Fruit fly (Drosophila melanogaster) whole organism, wandering third instar larva: Measurements from ENCODE around the gene CG7512.
A peak's percentile ranks its signal among the peaks of the same experiment; 100 is the strongest.

ENCODE experiments used
- Abd-B ChIP-seq: fragments of >200 bp; optimal IDR thresholded peaks from 2 replicates; lab custom pipeline; 2017; ENCODE audit warnings: missing biosample characterization, missing genetic modification characterization
- Dfd ChIP-seq: fragments of >200 bp; optimal IDR thresholded peaks from 2 replicates; lab custom pipeline; 2017; ENCODE audit warnings: missing biosample characterization, missing genetic modification characterization
- Dif ChIP-seq: fragments of 200-275, 200-300 bp; sonication (Bioruptor generic); optimal IDR thresholded peaks from 2 replicates; lab custom pipeline; 2018; ENCODE audit warnings: missing biosample characterization, missing genetic modification characterization; ENCODE audit not compliant: partially characterized antibody
- GATAd ChIP-seq: sonication (Bioruptor generic); optimal IDR thresholded peaks from 2 replicates; lab custom pipeline; 2016; ENCODE audit warnings: missing biosample characterization, missing genetic modification characterization
- HLH106 ChIP-seq: fragments of 200-800 bp; optimal IDR thresholded peaks from 3 replicates; lab custom pipeline; 2019; ENCODE audit warnings: missing biosample characterization, mild to moderate bottlenecking, missing genetic modification characterization, moderate library complexity
- Hnf4 ChIP-seq: fragments of 200-800 bp; sonication (Bioruptor generic); optimal IDR thresholded peaks from 2 replicates; lab custom pipeline; 2016; ENCODE audit warnings: missing biosample characterization, mild to moderate bottlenecking, missing genetic modification characterization
- Hr78 ChIP-seq: fragments of >200 bp; optimal IDR thresholded peaks from 2 replicates; lab custom pipeline; 2017; ENCODE audit warnings: missing biosample characterization, missing genetic modification characterization
- Hr83 ChIP-seq: fragments of 200-300 bp; sonication (Bioruptor generic); optimal IDR thresholded peaks from 2 replicates; lab custom pipeline; 2016; ENCODE audit warnings: missing biosample characterization, mild to moderate bottlenecking, missing genetic modification characterization, moderate library complexity; ENCODE audit not compliant: poor library complexity, severe bottlenecking
- Jra ChIP-seq: sonication (Bioruptor generic); optimal IDR thresholded peaks from 2 replicates; lab custom pipeline; 2016; ENCODE audit warnings: missing biosample characterization, missing genetic modification characterization
- Mio ChIP-seq: sonication (Bioruptor generic); optimal IDR thresholded peaks from 2 replicates; lab custom pipeline; 2016; ENCODE audit warnings: missing biosample characterization, missing genetic modification characterization
- Myc ChIP-seq: fragments of >200 bp; optimal IDR thresholded peaks from 2 replicates; lab custom pipeline; 2017
- N ChIP-seq: fragments of >200 bp; optimal IDR thresholded peaks from 2 replicates; lab custom pipeline; 2018; ENCODE audit warnings: missing biosample characterization, missing external identifiers, missing genetic modification characterization
- OdsH ChIP-seq: fragments of 200-800 bp; sonication (Bioruptor generic); optimal IDR thresholded peaks from 2 replicates; lab custom pipeline; 2016; ENCODE audit warnings: missing biosample characterization, mild to moderate bottlenecking, missing genetic modification characterization
- Rel ChIP-seq, 2 experiments: fragments of 200-800 bp; sonication (Bioruptor generic) in 1 of 2; optimal IDR thresholded peaks; 2 replicates in 1 of 2; 3 replicates in 1 of 2; lab custom pipeline; 2016 to 2019; ENCODE audit warnings: mild to moderate bottlenecking in 2 of 2, missing biosample characterization in 2 of 2, missing genetic modification characterization in 2 of 2, moderate library complexity in 1 of 2
- Sp1 ChIP-seq: fragments of 200-800 bp; sonication (Bioruptor generic); optimal IDR thresholded peaks from 3 replicates; lab custom pipeline; 2019; ENCODE audit warnings: missing biosample characterization, mild to moderate bottlenecking, missing genetic modification characterization, moderate library complexity
- Vsx2 ChIP-seq: fragments of 200-300, 225-300 bp; sonication (Bioruptor generic); optimal IDR thresholded peaks from 2 replicates; lab custom pipeline; 2018; ENCODE audit warnings: missing biosample characterization, missing genetic modification characterization; ENCODE audit not compliant: partially characterized antibody
- br ChIP-seq: fragments of 200-800 bp; sonication (Bioruptor generic); optimal IDR thresholded peaks from 2 replicates; lab custom pipeline; 2016; ENCODE audit warnings: missing biosample characterization, missing genetic modification characterization
- brk ChIP-seq: fragments of 200-800 bp; sonication (Bioruptor generic); optimal IDR thresholded peaks from 2 replicates; lab custom pipeline; 2016; ENCODE audit warnings: missing biosample characterization, mild to moderate bottlenecking, missing genetic modification characterization
- dl ChIP-seq, 2 experiments: fragments of 175-275, 200-275 bp in 1 of 2; fragments of 200-275 bp in 1 of 2; sonication (Bioruptor generic); optimal IDR thresholded peaks; lab custom pipeline; 2018; ENCODE audit warnings: mild to moderate bottlenecking in 2 of 2, missing biosample characterization in 2 of 2, missing genetic modification characterization in 2 of 2, moderate library complexity in 2 of 2; ENCODE audit not compliant: partially characterized antibody in 2 of 2, insufficient read depth in 1 of 2
- dmrt93B ChIP-seq: fragments of 200-800 bp; sonication (Bioruptor generic); optimal IDR thresholded peaks from 2 replicates; lab custom pipeline; 2018; ENCODE audit warnings: missing biosample characterization, mild to moderate bottlenecking, missing genetic modification characterization
- ey ChIP-seq: fragments of 200-800 bp; sonication (Bioruptor generic); optimal IDR thresholded peaks from 2 replicates; lab custom pipeline; 2016; ENCODE audit warnings: missing biosample characterization, missing genetic modification characterization
- foxo ChIP-seq, 2 experiments: fragments of 200-800 bp; sonication (Bioruptor generic); optimal IDR thresholded peaks; 2 replicates in 1 of 2; 3 replicates in 1 of 2; lab custom pipeline; 2016 to 2017; ENCODE audit warnings: missing biosample characterization in 2 of 2, missing genetic modification characterization in 2 of 2
- fru ChIP-seq: fragments of 200-800 bp; sonication (Bioruptor generic); optimal IDR thresholded peaks from 3 replicates; lab custom pipeline; 2016; ENCODE audit warnings: missing biosample characterization, mild to moderate bottlenecking, missing genetic modification characterization
- h ChIP-seq: fragments of 200-800 bp; sonication (Bioruptor generic); optimal IDR thresholded peaks from 3 replicates; lab custom pipeline; 2016; ENCODE audit warnings: missing biosample characterization, mild to moderate bottlenecking, missing genetic modification characterization
- jim ChIP-seq: fragments of 175-275, 200-325 bp; sonication (Bioruptor generic); optimal IDR thresholded peaks from 2 replicates; lab custom pipeline; 2016; ENCODE audit warnings: missing biosample characterization, mild to moderate bottlenecking, missing genetic modification characterization
- lola ChIP-seq: fragments of >200 bp; optimal IDR thresholded peaks from 2 replicates; lab custom pipeline; 2017; ENCODE audit warnings: missing biosample characterization, missing genetic modification characterization
- pan ChIP-seq: fragments of >200 bp; optimal IDR thresholded peaks from 2 replicates; lab custom pipeline; 2017
- psq ChIP-seq: fragments of 200-800 bp; sonication (Bioruptor generic); optimal IDR thresholded peaks from 3 replicates; lab custom pipeline; 2017; ENCODE audit warnings: missing biosample characterization, mild to moderate bottlenecking, missing genetic modification characterization, moderate library complexity
- rgr ChIP-seq: fragments of 200-800 bp; sonication (Bioruptor generic); optimal IDR thresholded peaks from 3 replicates; lab custom pipeline; 2016; ENCODE audit warnings: missing biosample characterization, mild to moderate bottlenecking, missing genetic modification characterization
- sage ChIP-seq: fragments of 200-800 bp; sonication (Bioruptor generic); optimal IDR thresholded peaks from 2 replicates; lab custom pipeline; 2016; ENCODE audit warnings: missing biosample characterization, mild to moderate bottlenecking, missing genetic modification characterization
- sv ChIP-seq: fragments of 200-800 bp; sonication (Bioruptor generic); optimal IDR thresholded peaks from 3 replicates; lab custom pipeline; 2016; ENCODE audit warnings: missing biosample characterization, missing genetic modification characterization
- tai ChIP-seq: sonication (Bioruptor generic); optimal IDR thresholded peaks from 2 replicates; lab custom pipeline; 2016; ENCODE audit warnings: missing biosample characterization, missing genetic modification characterization
- woc ChIP-seq: sonication (Bioruptor generic); optimal IDR thresholded peaks from 2 replicates; lab custom pipeline; 2016; ENCODE audit warnings: missing biosample characterization, mild to moderate bottlenecking, missing genetic modification characterization

The CG7512 gene

DNA sequence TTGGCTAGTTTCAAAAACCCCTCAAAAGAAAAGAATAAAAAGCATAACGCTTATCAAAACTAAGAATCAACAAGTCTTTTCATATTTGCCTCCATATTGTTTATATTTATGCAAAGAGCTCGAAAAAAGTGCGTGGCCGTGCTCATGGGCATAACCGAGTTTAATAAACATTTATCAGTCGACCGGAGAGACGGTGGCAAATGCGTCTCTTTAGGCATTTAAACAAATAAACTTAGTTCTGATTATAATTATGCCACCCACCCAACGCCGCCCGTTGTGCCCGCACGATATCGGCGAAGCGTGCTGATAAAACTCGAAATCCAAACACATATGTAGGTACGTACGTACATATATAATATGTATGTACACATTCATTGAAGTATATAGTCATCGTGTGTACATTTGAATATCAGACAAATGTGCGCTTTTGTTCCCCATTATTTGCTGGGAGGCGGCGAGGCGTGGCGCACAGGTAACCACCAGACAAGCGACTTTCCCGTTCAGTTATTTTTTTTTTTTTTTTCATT is 15.0 kb downstream of the CG7512 start (continued):
- TF ChIP-seq fru (GFP tag; lab: Kevin White, UChicago): peak; percentile 28
- TF ChIP-seq psq (GFP tag; lab: Kevin White, UChicago): no peak
- TF ChIP-seq, all 38 proteins: peak for 8

DNA sequence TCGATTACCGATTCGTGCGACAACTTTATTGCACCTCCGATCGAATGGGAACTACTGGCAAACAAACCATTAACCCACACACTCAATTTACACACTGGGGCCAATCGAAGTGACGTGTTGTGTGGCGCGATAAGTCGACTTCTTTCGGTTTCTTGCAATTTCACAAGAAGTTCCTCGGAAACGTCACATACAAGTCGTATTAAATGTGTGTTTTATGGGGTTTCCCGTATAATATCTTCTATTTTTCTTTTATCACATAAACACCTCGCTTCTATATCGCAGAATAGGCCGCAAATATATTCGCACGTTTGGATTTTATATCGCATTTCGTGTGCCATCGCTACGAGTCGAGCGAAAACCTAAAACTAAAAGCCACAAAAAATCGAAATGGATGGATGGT is 16.2 kb downstream of the CG7512 start:
- TF ChIP-seq ey (GFP tag; lab: Kevin White, UChicago): no peak
- TF ChIP-seq Rel (GFP tag; optimal IDR thresholded peaks at IDR 0.05; lab: Kevin White, UChicago): no peak
- peak; percentile 92 for TF ChIP-seq Rel (tag; optimal IDR thresholded peaks at IDR 0.05; lab: Kevin White, UChicago)

DNA sequence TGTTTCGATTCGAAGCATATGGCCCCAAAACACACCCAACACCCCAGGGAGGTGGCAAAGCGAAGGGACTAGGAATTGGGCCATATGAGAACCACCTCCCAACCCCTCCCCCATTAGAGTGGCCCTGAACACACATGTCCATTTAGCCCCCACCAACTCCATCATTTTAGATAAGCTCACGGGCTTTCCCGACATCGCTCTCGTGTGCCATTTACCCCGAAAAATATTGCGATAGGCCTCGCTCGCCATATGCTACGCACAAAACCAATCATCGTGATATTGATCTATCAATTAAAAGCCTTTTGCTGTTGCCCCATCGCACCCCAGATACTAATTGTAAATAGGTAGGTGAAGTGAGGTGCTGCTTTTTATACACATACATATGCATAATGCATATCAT is 16.9 kb downstream of the CG7512 start:
- no peak for TF ChIP-seq Rel (GFP tag; optimal IDR thresholded peaks at IDR 0.05; lab: Kevin White, UChicago)
- TF ChIP-seq Rel (tag; optimal IDR thresholded peaks at IDR 0.05; lab: Kevin White, UChicago): peak; percentile 92
- TF ChIP-seq brk (GFP tag; lab: Kevin White, UChicago): no peak
- no peak for TF ChIP-seq sage (GFP tag; lab: Kevin White, UChicago)
- TF ChIP-seq Hr83: no peak

DNA sequence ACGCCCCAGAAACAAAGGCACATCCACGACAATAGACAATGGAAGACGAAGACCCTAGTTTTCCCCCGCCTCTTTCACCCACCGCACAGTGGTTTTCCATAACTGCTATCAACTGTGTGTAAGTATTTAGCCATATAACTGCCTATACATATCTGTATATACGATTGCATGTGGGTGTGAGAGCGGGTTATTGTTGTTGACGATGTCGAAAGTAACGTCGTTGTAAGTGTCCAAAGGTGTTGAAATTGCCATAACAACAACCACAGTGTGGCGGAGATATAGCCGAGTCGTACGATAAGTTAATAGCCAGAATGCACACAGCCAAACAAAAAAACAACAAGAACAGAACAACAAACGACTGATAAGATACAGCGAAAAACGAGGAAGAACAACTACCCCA is 17.8 kb downstream of the CG7512 start:
- TF ChIP-seq foxo (GFP tag; optimal IDR thresholded peaks at IDR 0.05; lab: Kevin White, UChicago) (no peak), jim (GFP tag; lab: Kevin White, UChicago) (no peak), h (GFP tag; lab: Kevin White, UChicago) (peak; percentile 18), sv (GFP tag; lab: Kevin White, UChicago) (no peak), Hr78 (no peak), N (GFP tag; lab: Kevin White, UChicago) (no peak), Rel (GFP tag; optimal IDR thresholded peaks at IDR 0.05; lab: Kevin White, UChicago) (no peak), Rel (tag; optimal IDR thresholded peaks at IDR 0.05; lab: Kevin White, UChicago) (peak; percentile 65), dl (GFP tag; optimal IDR thresholded peaks at IDR 0.05; lab: Kevin White, UChicago; ENCODE audit: insufficient read depth in 1 of 2, partially characterized antibody in 2 of 2) (no peak), fru (GFP tag; lab: Kevin White, UChicago) (peak; percentile 62), tai (no peak), pan (lab: Kevin White, UChicago) (no peak), lola (GFP tag; lab: Kevin White, UChicago) (no peak)

DNA sequence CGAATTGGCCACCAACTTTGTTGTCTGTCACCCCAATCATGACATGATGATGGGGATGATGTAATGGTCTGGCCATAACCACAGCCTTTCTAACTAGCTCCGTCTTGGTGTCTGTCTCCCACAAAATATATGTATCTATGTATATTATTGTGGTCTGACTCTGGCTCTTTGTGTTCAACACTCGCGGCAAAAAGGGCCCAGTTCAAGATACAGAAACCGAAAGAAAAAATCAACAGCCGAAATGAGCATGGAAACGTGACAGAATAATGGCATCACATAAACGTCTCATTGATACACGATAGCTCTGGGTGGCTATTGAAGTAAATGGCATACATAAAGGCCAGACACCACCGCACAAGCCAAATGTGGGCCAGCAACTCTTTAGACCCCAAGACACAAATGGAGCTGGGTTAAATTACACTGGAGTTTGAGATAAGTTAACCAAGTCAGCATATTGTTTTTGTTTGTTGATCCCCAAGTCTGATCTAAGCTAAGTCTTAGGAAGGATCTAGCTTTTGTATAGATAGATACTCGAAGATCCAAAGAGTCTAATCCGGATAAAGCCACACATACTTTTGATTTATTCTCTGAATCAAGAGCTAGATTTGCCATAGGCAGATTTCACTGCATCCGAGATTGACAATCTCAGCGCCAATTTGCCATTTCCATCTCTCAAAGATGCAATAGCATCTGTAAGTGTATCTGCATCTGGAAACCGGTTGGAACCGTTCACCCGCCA is 18.7 kb downstream of the CG7512 start:
- TF ChIP-seq HLH106 (tag; lab: Kevin White, UChicago) (no peak), Vsx2 (GFP tag; lab: Kevin White, UChicago) (no peak), tai (no peak), GATAd (GFP tag; lab: Kevin White, UChicago) (no peak), woc (no peak), N (GFP tag; lab: Kevin White, UChicago) (no peak), Hnf4 (no peak), Dif (GFP tag; lab: Kevin White, UChicago) (no peak), Dfd (no peak), Myc (no peak), h (GFP tag; lab: Kevin White, UChicago) (no peak), fru (GFP tag; lab: Kevin White, UChicago) (no peak), Rel (GFP tag; optimal IDR thresholded peaks at IDR 0.05; lab: Kevin White, UChicago) (no peak), Rel (tag; optimal IDR thresholded peaks at IDR 0.05; lab: Kevin White, UChicago) (no peak), Abd-B (GFP tag; lab: Kevin White, UChicago) (no peak), brk (GFP tag; lab: Kevin White, UChicago) (no peak), foxo (GFP tag; optimal IDR thresholded peaks at IDR 0.05; lab: Kevin White, UChicago) (no peak), Mio (no peak)
- TF ChIP-seq, all 38 proteins: peak for 0

DNA sequence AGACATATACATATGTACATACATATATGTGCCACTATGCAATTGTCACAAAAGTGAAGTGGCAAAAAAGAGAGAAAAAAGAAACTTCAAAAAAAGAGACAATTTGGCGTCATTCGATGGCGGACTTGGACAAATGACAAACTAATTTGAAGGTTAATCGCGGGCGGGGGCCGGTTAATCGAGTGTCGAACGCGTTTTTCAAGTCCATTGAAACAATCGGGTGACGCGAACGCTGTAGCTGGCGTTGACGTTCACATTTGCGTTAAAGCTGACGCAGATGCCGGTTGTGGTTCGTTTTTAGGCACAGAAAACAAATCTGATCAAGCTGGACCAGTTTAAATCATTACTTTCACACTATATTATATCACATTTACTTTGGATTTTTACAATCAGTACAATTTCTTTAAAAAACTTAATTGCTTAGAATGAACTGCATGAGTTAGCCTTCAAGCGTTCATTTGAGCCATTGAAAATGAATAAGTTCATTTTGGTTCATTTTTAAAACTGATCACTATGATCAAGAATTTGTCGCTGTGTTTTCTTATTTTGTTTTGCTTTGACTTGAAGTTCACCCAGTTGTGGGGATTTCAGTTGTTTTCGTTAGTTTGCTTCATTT is 20.3 kb downstream of the CG7512 start:
- TF ChIP-seq ey (GFP tag; lab: Kevin White, UChicago) (peak; percentile 49), sv (GFP tag; lab: Kevin White, UChicago) (peak; percentile 50), foxo (GFP tag; optimal IDR thresholded peaks at IDR 0.05; lab: Kevin White, UChicago) (peak in 1 of 2 experiments; percentile 47), Vsx2 (GFP tag; lab: Kevin White, UChicago) (no peak), Jra (GFP tag; lab: Kevin White, UChicago) (no peak), psq (GFP tag; lab: Kevin White, UChicago) (peak; percentile 66), Sp1 (GFP tag; lab: Kevin White, UChicago) (peak; percentile 54), fru (GFP tag; lab: Kevin White, UChicago) (peak; percentile 71), OdsH (GFP tag; lab: Kevin White, UChicago) (peak; percentile 55), Rel (GFP tag; optimal IDR thresholded peaks at IDR 0.05; lab: Kevin White, UChicago) (no peak), Rel (tag; optimal IDR thresholded peaks at IDR 0.05; lab: Kevin White, UChicago) (no peak), Dfd (no peak), N (GFP tag; lab: Kevin White, UChicago) (no peak), Hnf4 (peak; percentile 3), rgr (GFP tag; lab: Kevin White, UChicago) (peak; percentile 19), woc (no peak), HLH106 (tag; lab: Kevin White, UChicago) (peak; percentile 62), Mio (no peak), dmrt93B (peak; percentile 11), tai (peak; percentile 33), br (GFP tag; lab: Kevin White, UChicago) (peak; percentile 55)
